Worm (Caenorhabditis elegans) whole organism, midembryonic: ENCODE data around the gene F49H12.4.

ENCODE experiments used
- flt-1 ChIP-seq: fragments of 200-800 bp; sonication (Bioruptor generic); IDR thresholded peaks from 2 replicates; pipeline ENCODE4 v1.3.6; 2022; ENCODE audit warnings: missing genetic modification characterization, missing compliant biosample characterization
- klf-2 ChIP-seq: fragments of 200-800 bp; sonication (Bioruptor generic); conservative IDR thresholded peaks from 2 replicates; pipeline ENCODE4 v1.3.6; 2022; ENCODE audit warnings: missing genetic modification reagents, missing genetic modification characterization, missing compliant biosample characterization
- med-1 ChIP-seq: sonication (generic microtip); optimal IDR thresholded peaks from 2 replicates; lab custom pipeline; 2017; ENCODE audit warnings: missing genetic modification characterization, mild to moderate bottlenecking, missing compliant biosample characterization, antibody characterized with exemption, missing genetic modification reagents; ENCODE audit not compliant: insufficient read depth

DNA sequence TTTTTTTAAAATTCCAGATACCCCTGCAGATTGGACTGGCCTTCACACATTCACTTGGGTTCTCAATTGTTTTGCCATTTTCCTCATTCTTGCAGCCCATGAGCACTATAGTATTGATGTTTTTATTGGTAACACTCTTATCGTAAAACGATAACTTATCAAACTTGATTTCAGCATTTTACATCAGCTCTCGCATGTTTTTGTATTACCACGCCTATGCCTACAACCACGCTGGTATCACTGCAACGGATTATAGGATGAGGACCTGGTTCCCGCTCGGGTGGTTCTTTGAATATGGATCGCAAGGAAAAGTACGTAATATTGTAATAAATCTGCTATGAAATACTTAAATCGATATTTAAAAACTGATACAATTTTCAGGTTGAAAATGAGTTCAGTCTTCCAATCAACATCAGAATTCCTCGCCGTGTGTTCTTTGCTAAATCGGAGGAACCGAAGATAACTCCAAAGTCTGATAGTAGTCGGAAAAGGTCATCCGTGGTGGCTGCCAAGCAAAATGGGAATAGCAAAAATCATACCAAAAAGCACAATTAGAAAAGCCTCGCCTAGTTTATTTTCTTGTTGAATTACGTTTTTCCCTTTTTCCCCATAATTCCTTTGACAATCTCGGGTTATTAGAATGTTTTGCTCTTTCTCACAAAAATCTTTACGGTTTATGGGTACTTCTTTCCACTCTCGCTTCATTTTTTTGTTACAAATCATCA lies 31.1 kb downstream of the F49H12.4 start:
- no peak for TF ChIP-seq med-1 (GFP tag; lab: Kevin White, UChicago)
- TF ChIP-seq flt-1: no peak
- no peak for TF ChIP-seq klf-2
